Worm (Caenorhabditis elegans): ENCODE measurements around the gene taf-13.

ce11 chrII:10608821-10609220, 3.4 kb upstream of the taf-13 start:
- TF ChIP-seq nhr-12 (tag; optimal IDR thresholded peaks at IDR 0.05) (no peak), ama-1 (optimal IDR thresholded peaks at IDR 0.05) (no peak), mef-2 (tag; optimal IDR thresholded peaks at IDR 0.05) (no peak), pqm-1 (tag; optimal IDR thresholded peaks at IDR 0.05) (no peak), isw-1 (GFP tag; IDR thresholded peaks at IDR 0.05) (no peak), ceh-88 (GFP tag; IDR thresholded peaks at IDR 0.05) (no peak), ets-5 (GFP tag; IDR thresholded peaks at IDR 0.05) (no peak), ces-1 (GFP tag; optimal IDR thresholded peaks at IDR 0.05) (no peak), skn-1 (tag; optimal IDR thresholded peaks at IDR 0.05) (no peak), dpl-1 (GFP tag; optimal IDR thresholded peaks at IDR 0.05) (no peak), ztf-11 (tag; optimal IDR thresholded peaks at IDR 0.05) (no peak), fos-1 (tag; optimal IDR thresholded peaks at IDR 0.05) (no peak), nhr-237 (tag; optimal IDR thresholded peaks at IDR 0.05) (no peak), ztf-4 (tag; optimal IDR thresholded peaks at IDR 0.05) (no peak)
